Fruit fly (Drosophila melanogaster) whole organism, embryonic: ENCODE measurements around the gene CG42671.

Source experiments
- Bgb ChIP-seq: fragments of 200-800 bp; sonication (Bioruptor generic); IDR thresholded peaks from 2 replicates; pipeline ENCODE4 v1.3.6; 2022; ENCODE audit warnings: missing biosample characterization, missing genetic modification characterization; ENCODE audit not compliant: partially characterized antibody
- CG10565 ChIP-seq: fragments of 200-800 bp; sonication (Bioruptor generic); optimal IDR thresholded peaks from 3 replicates; lab custom pipeline; 2016; ENCODE audit warnings: missing biosample characterization, mild to moderate bottlenecking, missing genetic modification characterization
- CG12744 ChIP-seq: fragments of 200-800 bp; sonication (Bioruptor generic); optimal IDR thresholded peaks from 2 replicates; lab custom pipeline; 2016; ENCODE audit warnings: missing biosample characterization, missing genetic modification characterization
- CG14441 ChIP-seq: fragments of 200-800 bp; sonication (Bioruptor generic); IDR thresholded peaks from 2 replicates; pipeline ENCODE4 v1.3.6; 2022; ENCODE audit warnings: missing biosample characterization, missing genetic modification characterization
- CG1647 ChIP-seq: fragments of 200-800 bp; sonication (Bioruptor generic); optimal IDR thresholded peaks from 3 replicates; lab custom pipeline; 2016; ENCODE audit warnings: missing biosample characterization, missing genetic modification characterization
- CG17359 ChIP-seq: fragments of 200-800 bp; sonication (Bioruptor generic); optimal IDR thresholded peaks from 3 replicates; lab custom pipeline; 2018; ENCODE audit warnings: missing biosample characterization, mild to moderate bottlenecking, missing genetic modification characterization, moderate library complexity
- CG2678 ChIP-seq: fragments of 200-800 bp; sonication (Bioruptor generic); optimal IDR thresholded peaks from 3 replicates; lab custom pipeline; 2019; ENCODE audit warnings: missing biosample characterization, mild to moderate bottlenecking, missing genetic modification characterization, moderate library complexity
- CG31365 ChIP-seq: fragments of 200-800 bp; sonication (Bioruptor generic); optimal IDR thresholded peaks from 2 replicates; lab custom pipeline; 2018; ENCODE audit warnings: missing biosample characterization, mild to moderate bottlenecking, missing genetic modification characterization
- CG32532 ChIP-seq: fragments of 200-800 bp; sonication (Bioruptor generic); IDR thresholded peaks from 2 replicates; pipeline ENCODE4 v1.3.6; 2022; ENCODE audit warnings: missing biosample characterization, missing genetic modification characterization
- CG32767 ChIP-seq: fragments of 200-800 bp; sonication (Bioruptor generic); IDR thresholded peaks from 2 replicates; pipeline ENCODE4 v1.3.6; 2022; ENCODE audit warnings: missing biosample characterization, missing genetic modification characterization
- CG6175 ChIP-seq: fragments of 200-800 bp; sonication (Bioruptor generic); IDR thresholded peaks from 3 replicates; pipeline ENCODE4 v1.3.6; 2022; ENCODE audit warnings: missing biosample characterization, missing genetic modification characterization
- CG6854 ChIP-seq: fragments of 200-800 bp; sonication (Bioruptor generic); optimal IDR thresholded peaks from 3 replicates; lab custom pipeline; 2017; ENCODE audit warnings: missing biosample characterization, mild to moderate bottlenecking, missing genetic modification characterization
- CG8281 ChIP-seq: fragments of 200-800 bp; sonication (Bioruptor generic); optimal IDR thresholded peaks from 2 replicates; lab custom pipeline; 2018; ENCODE audit warnings: missing biosample characterization, mild to moderate bottlenecking, missing genetic modification characterization, moderate library complexity
- CG9215 ChIP-seq: fragments of 200-800 bp; sonication (Bioruptor generic); IDR thresholded peaks from 2 replicates; pipeline ENCODE4 v1.3.6; 2022; ENCODE audit warnings: missing biosample characterization, missing genetic modification characterization
- CG9876 ChIP-seq: fragments of 200-800 bp; sonication (Bioruptor generic); optimal IDR thresholded peaks from 2 replicates; lab custom pipeline; 2016; ENCODE audit warnings: missing biosample characterization, missing genetic modification characterization
- CkIIα-i1 ChIP-seq: fragments of 200-800 bp; sonication (Bioruptor generic); IDR thresholded peaks from 2 replicates; pipeline ENCODE4 v1.3.6; 2022; ENCODE audit warnings: missing biosample characterization, missing genetic modification characterization
- Deaf1 ChIP-seq: fragments of 200-800 bp; optimal IDR thresholded peaks from 3 replicates; lab custom pipeline; 2019; ENCODE audit warnings: missing biosample characterization, mild to moderate bottlenecking, missing genetic modification characterization, moderate library complexity
- Dp ChIP-seq: fragments of 200-800 bp; sonication (Bioruptor generic); optimal IDR thresholded peaks from 2 replicates; lab custom pipeline; 2018; ENCODE audit warnings: missing biosample characterization, mild to moderate bottlenecking, missing genetic modification characterization, moderate library complexity
- Dref ChIP-seq: fragments of 200-800 bp; sonication (Bioruptor generic); IDR thresholded peaks from 2 replicates; pipeline ENCODE4 v1.3.6; 2022; ENCODE audit warnings: missing biosample characterization, missing genetic modification characterization
- Eip74EF ChIP-seq, 2 experiments: fragments of 200-800 bp in 1 of 2; fragments of >200 bp in 1 of 2; sonication (Bioruptor generic) in 1 of 2; optimal IDR thresholded peaks; 2 replicates each; lab custom pipeline; 2017 to 2019; ENCODE audit warnings: missing biosample characterization in 2 of 2, missing genetic modification characterization in 2 of 2, mild to moderate bottlenecking in 1 of 2, moderate library complexity in 1 of 2
- HHEX ChIP-seq: fragments of 200-800 bp; sonication (Bioruptor generic); optimal IDR thresholded peaks from 3 replicates; lab custom pipeline; 2017; ENCODE audit warnings: missing biosample characterization, mild to moderate bottlenecking, missing genetic modification characterization, missing genetic modification reagents
- HLH54F ChIP-seq: fragments of 200-800 bp; sonication (Bioruptor generic); optimal IDR thresholded peaks from 3 replicates; lab custom pipeline; 2016; ENCODE audit warnings: missing biosample characterization, missing genetic modification characterization
- Hr51 ChIP-seq, 2 experiments: fragments of 200-800 bp; sonication (Bioruptor generic); optimal IDR thresholded peaks; 2 replicates in 1 of 2; 3 replicates in 1 of 2; lab custom pipeline; 2016 to 2018; ENCODE audit warnings: missing biosample characterization in 2 of 2, missing genetic modification characterization in 2 of 2, mild to moderate bottlenecking in 1 of 2, moderate library complexity in 1 of 2
- MBD-R2 ChIP-seq: fragments of 200-800 bp; sonication (Bioruptor generic); IDR thresholded peaks from 2 replicates; pipeline ENCODE4 v1.3.6; 2022; ENCODE audit warnings: missing biosample characterization, missing genetic modification characterization
- Mes4 ChIP-seq: fragments of 200-800 bp; sonication (Bioruptor generic); optimal IDR thresholded peaks from 2 replicates; lab custom pipeline; 2016; ENCODE audit warnings: missing biosample characterization, missing genetic modification characterization
- Nf-YC ChIP-seq: fragments of 200-800 bp; optimal IDR thresholded peaks from 3 replicates; lab custom pipeline; 2019; ENCODE audit warnings: missing biosample characterization, mild to moderate bottlenecking, missing genetic modification characterization, moderate library complexity
- Ptx1 ChIP-seq: fragments of 200-800 bp; sonication (Bioruptor generic); IDR thresholded peaks from 2 replicates; pipeline ENCODE4 v1.3.6; 2022; ENCODE audit warnings: missing biosample characterization, missing genetic modification characterization
- Side ChIP-seq: fragments of 200-800 bp; sonication (Bioruptor generic); optimal IDR thresholded peaks from 2 replicates; lab custom pipeline; 2016; ENCODE audit warnings: missing biosample characterization, missing genetic modification characterization
- YL-1 ChIP-seq: fragments of 200-800 bp; sonication (Bioruptor generic); optimal IDR thresholded peaks from 3 replicates; lab custom pipeline; 2017; ENCODE audit warnings: missing biosample characterization, mild to moderate bottlenecking, missing genetic modification characterization
- ac ChIP-seq: fragments of 200-800 bp; sonication (Bioruptor generic); optimal IDR thresholded peaks from 3 replicates; lab custom pipeline; 2017; ENCODE audit warnings: missing biosample characterization, mild to moderate bottlenecking, missing genetic modification characterization
- bbx ChIP-seq: fragments of 200-800 bp; sonication (Bioruptor generic); IDR thresholded peaks from 2 replicates; pipeline ENCODE4 v1.3.6; 2022; ENCODE audit warnings: missing biosample characterization, missing genetic modification characterization; ENCODE audit not compliant: partially characterized antibody
- cad ChIP-seq: fragments of >200 bp; optimal IDR thresholded peaks from 2 replicates; lab custom pipeline; 2017; ENCODE audit warnings: missing biosample characterization, missing genetic modification characterization
- dysf ChIP-seq: fragments of 200-800 bp; sonication (Bioruptor generic); IDR thresholded peaks from 3 replicates; pipeline ENCODE4 v1.3.6; 2022; ENCODE audit warnings: missing biosample characterization, missing genetic modification characterization
- exex ChIP-seq: fragments of 200-800 bp; sonication (Bioruptor generic); optimal IDR thresholded peaks from 4 replicates; lab custom pipeline; 2018; ENCODE audit warnings: missing biosample characterization, mild to moderate bottlenecking, missing genetic modification characterization, moderate library complexity
- gsb-n ChIP-seq: fragments of 200-800 bp; sonication (Bioruptor generic); optimal IDR thresholded peaks from 3 replicates; lab custom pipeline; 2018; ENCODE audit warnings: missing biosample characterization, mild to moderate bottlenecking, missing genetic modification characterization
- h ChIP-seq: fragments of >200 bp; optimal IDR thresholded peaks from 2 replicates; lab custom pipeline; 2017
- ham ChIP-seq: fragments of 200-800 bp; sonication (Bioruptor generic); IDR thresholded peaks from 2 replicates; pipeline ENCODE4 v1.3.6; 2022; ENCODE audit warnings: missing biosample characterization, missing genetic modification characterization
- jigr1 ChIP-seq: fragments of 200-800 bp; sonication (Bioruptor generic); IDR thresholded peaks from 3 replicates; pipeline ENCODE4 v1.3.6; 2022; ENCODE audit warnings: missing biosample characterization, missing genetic modification characterization
- nom ChIP-seq: fragments of 200-800 bp; sonication (Bioruptor generic); optimal IDR thresholded peaks from 2 replicates; lab custom pipeline; 2017; ENCODE audit warnings: missing biosample characterization, missing genetic modification characterization, mild to moderate bottlenecking, moderate library complexity, missing genetic modification reagents
- peb ChIP-seq: fragments of 200-800 bp; sonication (Bioruptor generic); IDR thresholded peaks from 2 replicates; pipeline ENCODE4 v1.3.6; 2022; ENCODE audit warnings: missing biosample characterization, missing genetic modification characterization
- row ChIP-seq: fragments of 200-800 bp; sonication (Bioruptor generic); IDR thresholded peaks from 3 replicates; pipeline ENCODE4 v1.3.6; 2022; ENCODE audit warnings: missing biosample characterization, missing genetic modification characterization
- slbo ChIP-seq: fragments of 200-800 bp; sonication (Bioruptor generic); IDR thresholded peaks from 2 replicates; pipeline ENCODE4 v1.3.6; 2022; ENCODE audit warnings: missing biosample characterization, missing genetic modification characterization
- sob ChIP-seq: fragments of 200-800 bp; sonication (Bioruptor generic); IDR thresholded peaks from 2 replicates; pipeline ENCODE4 v1.3.6; 2022; ENCODE audit warnings: missing biosample characterization, missing genetic modification characterization
- tna ChIP-seq: fragments of 200-800 bp; sonication (Bioruptor generic); IDR thresholded peaks from 2 replicates; pipeline ENCODE4 v1.3.6; 2022; ENCODE audit warnings: missing biosample characterization, missing genetic modification characterization; ENCODE audit not compliant: partially characterized antibody
- vfl ChIP-seq: fragments of 200-800 bp; sonication (Bioruptor generic); optimal IDR thresholded peaks from 2 replicates; lab custom pipeline; 2016; ENCODE audit warnings: missing biosample characterization, missing genetic modification characterization
- wdn ChIP-seq: fragments of 200-800 bp; sonication (Bioruptor generic); IDR thresholded peaks from 2 replicates; pipeline ENCODE4 v1.3.6; 2022; ENCODE audit warnings: missing biosample characterization, missing genetic modification characterization
- yki ChIP-seq: fragments of >200 bp; optimal IDR thresholded peaks from 3 replicates; lab custom pipeline; 2018
- zfh2 ChIP-seq: fragments of 200-800 bp; sonication (Bioruptor generic); optimal IDR thresholded peaks from 2 replicates; lab custom pipeline; 2016; ENCODE audit warnings: missing biosample characterization, missing genetic modification characterization

CG42671 gene

DNA sequence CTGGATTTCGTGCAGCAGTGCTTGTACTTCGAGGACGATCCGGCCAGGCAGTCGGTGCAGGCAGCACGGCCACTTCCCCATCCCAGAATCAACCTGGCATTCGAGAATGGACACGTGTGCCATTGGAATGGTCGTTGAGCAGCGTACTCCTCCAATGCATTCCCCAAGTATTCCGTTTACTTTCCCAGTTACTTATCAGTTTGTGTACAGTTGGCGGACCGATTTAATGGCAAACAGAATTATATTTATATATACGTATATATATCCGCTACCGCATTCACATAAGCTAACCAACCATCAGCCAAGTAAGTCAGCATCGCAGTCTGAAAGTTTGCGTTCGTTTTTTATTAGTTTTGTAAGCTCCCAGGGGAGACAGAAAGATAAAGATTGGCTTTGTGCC is 662 bp upstream of the CG42671 start:
- TF ChIP-seq row (no peak), CG12744 (GFP tag; lab: Kevin White, UChicago) (no peak), nom (GFP tag; lab: Kevin White, UChicago) (peak; percentile 75), CG32532 (GFP tag; lab: Robert Waterston, UW) (no peak), zfh2 (GFP tag; lab: Kevin White, UChicago) (no peak), vfl (GFP tag; lab: Kevin White, UChicago) (no peak), CG2678 (tag; lab: Kevin White, UChicago) (no peak), CG6175 (GFP tag; lab: Robert Waterston, UW) (peak; percentile 11; the same call in 1 of the 3 replicates), sob (GFP tag; lab: Robert Waterston, UW) (0 out of 2 replicates have a peak, but pooled peaks have one; percentile 4), jigr1 (GFP tag; lab: Robert Waterston, UW) (no peak), wdn (GFP tag; lab: Robert Waterston, UW) (no peak), CG17359 (tag; lab: Kevin White, UChicago) (no peak), YL-1 (GFP tag; lab: Kevin White, UChicago) (no peak), Side (GFP tag; lab: Kevin White, UChicago) (no peak)
- TF ChIP-seq, all 482 proteins: peak for 3

DNA sequence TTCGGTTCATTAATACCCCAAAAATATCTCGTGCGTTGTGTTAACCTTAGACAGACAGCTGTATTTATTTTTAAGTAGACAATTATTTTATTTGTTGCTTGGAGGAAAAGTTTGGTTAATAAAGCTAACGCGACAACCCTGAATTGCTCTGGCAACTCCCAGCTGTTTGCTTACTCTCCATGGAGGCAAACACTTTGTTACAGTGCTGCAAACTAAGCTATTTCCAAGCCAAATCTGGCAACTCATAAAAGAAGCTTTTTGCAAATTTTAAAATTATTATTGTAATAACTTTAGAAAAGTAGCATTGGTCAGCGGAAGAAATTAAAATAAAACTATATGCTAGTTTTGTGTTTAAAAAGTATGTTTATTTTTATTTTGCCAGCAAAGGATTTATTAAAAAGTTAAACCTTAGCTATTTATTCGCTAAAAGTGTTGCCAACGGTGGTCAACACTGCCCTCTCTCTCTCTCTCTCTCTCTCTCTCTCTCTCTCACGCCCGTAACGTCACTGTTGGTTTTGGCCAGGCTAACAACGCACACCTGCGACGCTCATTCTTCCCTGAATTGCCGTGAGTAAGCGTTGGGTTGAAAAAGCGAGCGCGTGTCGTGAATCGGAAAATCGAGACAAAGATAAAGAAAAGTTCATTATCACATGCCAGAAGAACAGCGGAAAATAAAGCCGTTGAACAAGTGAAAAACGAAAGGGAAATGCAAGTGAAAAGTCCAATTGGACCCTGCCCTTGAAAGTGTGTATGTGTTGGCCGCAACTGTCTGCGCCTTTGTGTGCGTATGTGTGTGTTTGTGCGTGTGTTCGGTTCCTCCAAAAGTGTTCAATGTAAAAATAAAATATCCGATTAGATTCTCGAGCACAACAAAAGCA is 1.2 kb downstream of the CG42671 start:
- TF ChIP-seq Nf-YC (peak; percentile 50), HLH54F (GFP tag; lab: Kevin White, UChicago) (peak; percentile 89), Eip74EF (GFP tag; optimal IDR thresholded peaks at IDR 0.05; lab: Kevin White, UChicago) (peak in 1 of 2 experiments; percentile 36), Bgb (GFP tag; lab: Robert Waterston, UW) (no peak), peb (peak; percentile 88), Mes4 (GFP tag; lab: Kevin White, UChicago) (peak; percentile 84), Ptx1 (GFP tag; lab: Robert Waterston, UW) (peak; percentile 94), Dp (GFP tag; lab: Kevin White, UChicago) (no peak), CG31365 (peak; percentile 67), Hr51 (GFP tag; optimal IDR thresholded peaks at IDR 0.05; lab: Kevin White, UChicago) (peak; percentile 80 to 86), CG9876 (peak; percentile 58), ham (GFP tag; lab: Robert Waterston, UW) (peak; percentile 75; the same call in 1 of the 2 replicates), gsb-n (tag; lab: Kevin White, UChicago) (peak; percentile 79), slbo (GFP tag; lab: Robert Waterston, UW) (peak; percentile 94), CG6854 (GFP tag; lab: Kevin White, UChicago) (peak; percentile 86), cad (GFP tag; lab: Kevin White, UChicago) (no peak), bbx (GFP tag; lab: Robert Waterston, UW) (no peak), Dref (GFP tag; lab: Robert Waterston, UW) (no peak), wdn (GFP tag; lab: Robert Waterston, UW) (peak; percentile 94), yki (lab: Kevin White, UChicago) (peak; percentile 59), ac (GFP tag; lab: Kevin White, UChicago) (no peak), h (no peak), Deaf1 (peak; percentile 56), CG1647 (peak; percentile 90), CG8281 (no peak), HHEX (peak; percentile 93), CG14441 (GFP tag; lab: Robert Waterston, UW) (peak; percentile 95), CG32767 (GFP tag; lab: Robert Waterston, UW) (peak; percentile 83), tna (GFP tag; lab: Robert Waterston, UW) (no peak), dysf (GFP tag; lab: Robert Waterston, UW) (peak; percentile 96), MBD-R2 (peak; percentile 95), CG10565 (GFP tag; lab: Kevin White, UChicago) (peak; percentile 40), CG9215 (GFP tag; lab: Robert Waterston, UW) (peak; percentile 85), CkIIα-i1 (peak; percentile 67; the same call in 1 of the 2 replicates), exex (tag; lab: Kevin White, UChicago) (peak; percentile 59)
